Worm (Caenorhabditis elegans) whole organism, mixed stage, embryonic: ENCODE measurements around the gene C33D9.10.

ENCODE experiments used
- M03D4.4 ChIP-seq: sonication (generic microtip); optimal IDR thresholded peaks from 2 replicates; lab custom pipeline; 2017; ENCODE audit warnings: mild to moderate bottlenecking, missing genetic modification characterization, missing compliant biosample characterization
- bed-3 ChIP-seq: fragments of 200-800 bp; sonication (Bioruptor generic); optimal IDR thresholded peaks from 3 replicates; lab custom pipeline; 2018; ENCODE audit warnings: mild to moderate bottlenecking, missing genetic modification characterization, moderate library complexity, missing compliant biosample characterization
- blmp-1 ChIP-seq: fragments of 150-350 bp; optimal IDR thresholded peaks from 2 replicates; lab custom pipeline; 2014; ENCODE audit warnings: missing biosample characterization, missing genetic modification characterization
- ceh-39 ChIP-seq: fragments of 150-350 bp; optimal IDR thresholded peaks from 2 replicates; lab custom pipeline; 2014; ENCODE audit warnings: missing biosample characterization, missing genetic modification characterization
- ceh-43 ChIP-seq: fragments of 200-800 bp; sonication (Bioruptor generic); optimal IDR thresholded peaks from 2 replicates; lab custom pipeline; 2018; ENCODE audit warnings: mild to moderate bottlenecking, missing genetic modification characterization, moderate library complexity, missing compliant biosample characterization
- ceh-83 ChIP-seq: fragments of 200-800 bp; sonication (Bioruptor generic); optimal IDR thresholded peaks from 2 replicates; lab custom pipeline; 2018; ENCODE audit warnings: mild to moderate bottlenecking, missing genetic modification characterization, missing compliant biosample characterization
- ces-1 ChIP-seq: fragments of 150-350 bp; optimal IDR thresholded peaks from 2 replicates; lab custom pipeline; 2014; ENCODE audit warnings: missing biosample characterization, missing genetic modification reagents, missing genetic modification characterization
- cnd-1 ChIP-seq: fragments of 200-800 bp; sonication (Bioruptor generic); optimal IDR thresholded peaks from 2 replicates; lab custom pipeline; 2018; ENCODE audit warnings: mild to moderate bottlenecking, missing genetic modification characterization, missing compliant biosample characterization
- drap-1 ChIP-seq: fragments of 200-800 bp; sonication (Bioruptor generic); optimal IDR thresholded peaks from 3 replicates; lab custom pipeline; 2018; ENCODE audit warnings: mild to moderate bottlenecking, missing genetic modification characterization, missing compliant biosample characterization
- elt-1 ChIP-seq: sonication (generic microtip); optimal IDR thresholded peaks from 2 replicates; lab custom pipeline; 2017; ENCODE audit warnings: missing genetic modification characterization, mild to moderate bottlenecking, missing compliant biosample characterization, antibody characterized with exemption, moderate library complexity, borderline replicate concordance; ENCODE audit not compliant: insufficient read depth
- elt-3 ChIP-seq: fragments of 150-350 bp; optimal IDR thresholded peaks from 2 replicates; lab custom pipeline; 2014; ENCODE audit warnings: missing biosample characterization, missing genetic modification characterization
- flh-1 ChIP-seq: fragments of 200-800 bp; sonication (Bioruptor generic); optimal IDR thresholded peaks from 2 replicates; lab custom pipeline; 2018; ENCODE audit warnings: mild to moderate bottlenecking, missing genetic modification characterization, moderate library complexity, missing compliant biosample characterization
- ham-2 ChIP-seq: fragments of 200-800 bp; sonication (Bioruptor generic); optimal IDR thresholded peaks from 2 replicates; lab custom pipeline; 2018; ENCODE audit warnings: mild to moderate bottlenecking, missing genetic modification characterization, missing compliant biosample characterization
- hlh-1 ChIP-seq: fragments of 150-350 bp; optimal IDR thresholded peaks from 2 replicates; lab custom pipeline; 2014; ENCODE audit warnings: missing biosample characterization, missing genetic modification reagents, missing genetic modification characterization
- lin-13 ChIP-seq: fragments of 150-350 bp; optimal IDR thresholded peaks from 2 replicates; lab custom pipeline; 2014; ENCODE audit warnings: missing biosample characterization, missing genetic modification characterization
- lin-32 ChIP-seq: fragments of 200-800 bp; sonication (Bioruptor generic); optimal IDR thresholded peaks from 2 replicates; lab custom pipeline; 2018; ENCODE audit warnings: mild to moderate bottlenecking, missing genetic modification characterization, missing compliant biosample characterization
- lsy-2 ChIP-seq: fragments of 150-350 bp; optimal IDR thresholded peaks from 2 replicates; lab custom pipeline; 2014; ENCODE audit warnings: missing biosample characterization, missing genetic modification characterization
- mab-5 ChIP-seq: fragments of 150-350 bp; optimal IDR thresholded peaks from 2 replicates; lab custom pipeline; 2014; ENCODE audit warnings: missing biosample characterization, missing genetic modification characterization
- mep-1 ChIP-seq: fragments of 150-350 bp; optimal IDR thresholded peaks from 2 replicates; lab custom pipeline; 2017; ENCODE audit warnings: missing biosample characterization, missing genetic modification reagents, missing genetic modification characterization, inconsistent platforms
- mls-2 ChIP-seq: sonication (generic microtip); optimal IDR thresholded peaks from 2 replicates; lab custom pipeline; 2016; ENCODE audit warnings: mild to moderate bottlenecking, missing genetic modification characterization, moderate library complexity, missing compliant biosample characterization
- nhr-12 ChIP-seq: fragments of 150-350 bp; optimal IDR thresholded peaks from 2 replicates; lab custom pipeline; 2014; ENCODE audit warnings: missing biosample characterization, missing genetic modification characterization
- nhr-2 ChIP-seq: fragments of 150-350 bp; optimal IDR thresholded peaks from 2 replicates; lab custom pipeline; 2014; ENCODE audit warnings: missing biosample characterization, missing genetic modification characterization
- nhr-237 ChIP-seq: fragments of 150-350 bp; optimal IDR thresholded peaks from 2 replicates; lab custom pipeline; 2014; ENCODE audit warnings: missing biosample characterization, missing genetic modification characterization
- nhr-28 ChIP-seq: fragments of 150-350 bp; optimal IDR thresholded peaks from 2 replicates; lab custom pipeline; 2014; ENCODE audit warnings: missing biosample characterization, missing genetic modification characterization
- nhr-76 ChIP-seq: sonication (generic microtip); optimal IDR thresholded peaks from 2 replicates; lab custom pipeline; 2017; ENCODE audit warnings: missing biosample characterization, missing genetic modification characterization
- pha-4 ChIP-seq: fragments of 150-350 bp; optimal IDR thresholded peaks from 2 replicates; lab custom pipeline; 2018; ENCODE audit warnings: missing biosample characterization, missing genetic modification reagents, missing genetic modification characterization
- sem-2 ChIP-seq: fragments of 200-800 bp; sonication (Bioruptor generic); optimal IDR thresholded peaks from 2 replicates; lab custom pipeline; 2018; ENCODE audit warnings: mild to moderate bottlenecking, missing genetic modification characterization, missing compliant biosample characterization
- snpc-4 ChIP-seq: fragments of 150-350 bp; optimal IDR thresholded peaks from 2 replicates; lab custom pipeline; 2014; ENCODE audit warnings: missing biosample characterization, missing genetic modification characterization
- sptf-1 ChIP-seq: sonication (generic microtip); optimal IDR thresholded peaks from 2 replicates; lab custom pipeline; 2017; ENCODE audit warnings: mild to moderate bottlenecking, missing genetic modification characterization, moderate library complexity, missing compliant biosample characterization
- tbx-8 ChIP-seq: fragments of 200-800 bp; sonication (Bioruptor generic); optimal IDR thresholded peaks from 2 replicates; lab custom pipeline; 2018; ENCODE audit warnings: mild to moderate bottlenecking, missing genetic modification characterization, moderate library complexity, missing compliant biosample characterization
- unc-120 ChIP-seq: sonication (generic microtip); optimal IDR thresholded peaks from 2 replicates; lab custom pipeline; 2017; ENCODE audit warnings: missing genetic modification characterization, missing compliant biosample characterization; ENCODE audit not compliant: poor library complexity, severe bottlenecking
- unc-39 ChIP-seq: fragments of 150-350 bp; optimal IDR thresholded peaks from 2 replicates; lab custom pipeline; 2014; ENCODE audit warnings: missing biosample characterization, missing genetic modification characterization
- unc-62 ChIP-seq: fragments of 150-350 bp; optimal IDR thresholded peaks from 2 replicates; lab custom pipeline; 2014; ENCODE audit warnings: missing biosample characterization, missing genetic modification reagents, missing genetic modification characterization
- zip-8 ChIP-seq: fragments of 150-350 bp; optimal IDR thresholded peaks from 2 replicates; lab custom pipeline; 2014; ENCODE audit warnings: missing biosample characterization, missing genetic modification characterization
- ztf-11 ChIP-seq: fragments of 150-350 bp; optimal IDR thresholded peaks from 2 replicates; lab custom pipeline; 2014; ENCODE audit warnings: missing biosample characterization, missing genetic modification characterization

Gene C33D9.10

ce11 chrIV:8762471-8762870, 25.5 kb downstream of the C33D9.10 start:
- TF ChIP-seq drap-1 (GFP tag; lab: Kevin White, UChicago) = no peak
- TF ChIP-seq elt-3 (tag; lab: Kevin White, UChicago) = no peak
- no peak for TF ChIP-seq mab-5 (tag; lab: Kevin White, UChicago)
- TF ChIP-seq lin-13 (tag; lab: Kevin White, UChicago) = no peak
- TF ChIP-seq lin-32 (GFP tag; lab: Kevin White, UChicago) = no peak
- TF ChIP-seq zip-8 (tag; lab: Kevin White, UChicago) = no peak
- peak; percentile 61 for TF ChIP-seq unc-62 (GFP tag; lab: Kevin White, UChicago)
- TF ChIP-seq nhr-12 (tag; lab: Kevin White, UChicago) = no peak
- TF ChIP-seq unc-120 (tag; lab: Kevin White, UChicago) = peak; percentile 56
- TF ChIP-seq mls-2 (tag; lab: Kevin White, UChicago) = no peak
- TF ChIP-seq unc-39 (tag; lab: Kevin White, UChicago) = no peak
- TF ChIP-seq pha-4 = no peak
- TF ChIP-seq ceh-39 (tag; lab: Kevin White, UChicago) = peak; percentile 72
- no peak for TF ChIP-seq cnd-1
- no peak for TF ChIP-seq sptf-1 (tag; lab: Kevin White, UChicago)
- TF ChIP-seq ceh-43 (GFP tag; lab: Kevin White, UChicago) = no peak
- TF ChIP-seq nhr-28 (tag; lab: Kevin White, UChicago) = no peak
- TF ChIP-seq mep-1 (tag; lab: Kevin White, UChicago) = peak; percentile 39
- TF ChIP-seq hlh-1 (tag; lab: Kevin White, UChicago) = peak; percentile 88
- TF ChIP-seq nhr-237 (tag; lab: Kevin White, UChicago) = no peak
- TF ChIP-seq flh-1 = no peak
- TF ChIP-seq snpc-4 = no peak
- TF ChIP-seq M03D4.4 = no peak
- no peak for TF ChIP-seq ham-2 (GFP tag; lab: Kevin White, UChicago)
- no peak for TF ChIP-seq ztf-11 (tag; lab: Kevin White, UChicago)
- TF ChIP-seq blmp-1 (tag; lab: Kevin White, UChicago) = no peak
- peak; percentile 94 for TF ChIP-seq ces-1 (GFP tag; lab: Kevin White, UChicago)
- no peak for TF ChIP-seq ceh-83
- TF ChIP-seq lsy-2 (tag; lab: Kevin White, UChicago) = peak; percentile 32
- TF ChIP-seq tbx-8 = no peak
- no peak for TF ChIP-seq nhr-76
- TF ChIP-seq bed-3 (GFP tag; lab: Kevin White, UChicago) = no peak
- TF ChIP-seq sem-2 (GFP tag; lab: Kevin White, UChicago) = no peak
- no peak for TF ChIP-seq nhr-2 (tag; lab: Kevin White, UChicago)
- TF ChIP-seq elt-1 (tag; lab: Kevin White, UChicago) = no peak

DNA sequence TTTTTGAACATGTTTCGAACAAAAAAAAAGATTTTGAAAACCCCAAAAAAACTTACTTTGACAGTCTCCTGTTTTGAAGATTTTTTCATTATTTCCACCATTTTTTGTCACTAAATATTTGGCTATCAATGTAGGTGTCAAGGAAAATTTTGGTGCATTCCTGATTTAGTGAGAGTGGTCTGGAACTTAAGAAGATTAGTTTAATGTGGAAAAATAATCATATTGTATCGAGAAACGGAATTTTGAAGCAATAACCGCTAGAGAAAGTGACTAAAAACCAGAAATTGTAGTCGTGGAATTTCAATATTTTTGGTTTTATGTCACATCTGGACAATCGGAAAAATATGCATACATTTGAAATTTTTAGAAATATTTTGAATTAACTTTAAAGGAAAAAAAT, 26.1 kb downstream of the C33D9.10 start, which contains the start of the genes F20C5.11 and klp-11:
TSS of gene F20C5.11 (minus strand) at position 101 of the 400 bp plus-strand sequence.
TSS of gene klp-11 (minus strand) at position 171 of the 400 bp plus-strand sequence.
- TF ChIP-seq unc-120 (tag; lab: Kevin White, UChicago) (no peak), mep-1 (tag; lab: Kevin White, UChicago) (no peak), ceh-39 (tag; lab: Kevin White, UChicago) (no peak), ceh-83 (no peak), nhr-237 (tag; lab: Kevin White, UChicago) (no peak), ceh-43 (GFP tag; lab: Kevin White, UChicago) (no peak), sptf-1 (tag; lab: Kevin White, UChicago) (no peak), bed-3 (GFP tag; lab: Kevin White, UChicago) (no peak), lin-13 (tag; lab: Kevin White, UChicago) (no peak), hlh-1 (tag; lab: Kevin White, UChicago) (no peak), M03D4.4 (no peak), tbx-8 (no peak), elt-3 (tag; lab: Kevin White, UChicago) (no peak), nhr-2 (tag; lab: Kevin White, UChicago) (no peak), sem-2 (GFP tag; lab: Kevin White, UChicago) (no peak), flh-1 (no peak), lsy-2 (tag; lab: Kevin White, UChicago) (no peak), ces-1 (GFP tag; lab: Kevin White, UChicago) (no peak), ztf-11 (tag; lab: Kevin White, UChicago) (no peak)

ce11 chrIV:8758620-8759019, 29.3 kb downstream of the C33D9.10 start:
- no peak for TF ChIP-seq ham-2 (GFP tag; lab: Kevin White, UChicago)
- peak; percentile 28 for TF ChIP-seq ces-1 (GFP tag; lab: Kevin White, UChicago)
- TF ChIP-seq nhr-12 (tag; lab: Kevin White, UChicago) = no peak
- TF ChIP-seq ceh-83 = no peak
- no peak for TF ChIP-seq drap-1 (GFP tag; lab: Kevin White, UChicago)
- no peak for TF ChIP-seq mep-1 (tag; lab: Kevin White, UChicago)
- TF ChIP-seq tbx-8 = no peak
